Worm (Caenorhabditis elegans): Measurements from ENCODE around the gene ref-2.

- peak; percentile 6 for TF ChIP-seq pqm-1 (tag; optimal IDR thresholded peaks at IDR 0.05)
- TF ChIP-seq ceh-9 (tag; optimal IDR thresholded peaks at IDR 0.05) = no peak
- TF ChIP-seq skn-1 (tag; optimal IDR thresholded peaks at IDR 0.05) = no peak
These were observed 43.9 kb downstream of the ref-2 start, which contains the start of gene ZK154.5 for ce11 chrX:7787885-7788353.
